Worm (Caenorhabditis elegans): ENCODE measurements around the gene pqn-84.

DNA sequence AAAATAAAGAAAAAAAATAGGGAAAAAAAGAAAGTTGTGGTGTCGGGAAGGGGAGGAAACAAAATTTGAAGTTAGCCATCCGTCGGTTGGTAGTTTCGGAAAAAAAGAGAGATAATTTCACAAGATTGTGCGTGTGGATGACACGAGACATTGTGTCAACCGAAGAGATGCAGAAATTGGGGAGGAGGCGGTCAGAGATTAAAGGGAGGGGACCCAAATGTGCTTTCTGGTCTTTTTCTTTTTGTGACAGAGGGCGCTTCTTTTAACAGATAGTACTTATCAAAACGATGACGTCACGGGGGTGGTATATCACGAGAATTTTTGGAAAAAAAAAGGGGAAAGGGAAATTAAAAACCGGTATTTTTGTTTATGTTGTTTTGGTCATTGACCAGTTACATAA is 38.4 kb downstream of the pqn-84 start:
- TF ChIP-seq pag-3 (tag; optimal IDR thresholded peaks at IDR 0.05; ENCODE audit: borderline replicate concordance) (no peak), sox-2 (GFP tag; IDR thresholded peaks at IDR 0.05) (no peak), ets-4 (tag; optimal IDR thresholded peaks at IDR 0.05) (no peak), nhr-232 (tag; optimal IDR thresholded peaks at IDR 0.05) (no peak), elt-2 (tag; optimal IDR thresholded peaks at IDR 0.05) (no peak), hlh-30 (tag; optimal IDR thresholded peaks at IDR 0.05; ENCODE audit: insufficient read depth) (no peak), pha-4 (tag; optimal IDR thresholded peaks at IDR 0.05) (no peak)

Measured in whole organism, late embryonic.